Worm (Caenorhabditis elegans): Measurements from ENCODE around the gene srxa-11.

srxa-11 gene

DNA sequence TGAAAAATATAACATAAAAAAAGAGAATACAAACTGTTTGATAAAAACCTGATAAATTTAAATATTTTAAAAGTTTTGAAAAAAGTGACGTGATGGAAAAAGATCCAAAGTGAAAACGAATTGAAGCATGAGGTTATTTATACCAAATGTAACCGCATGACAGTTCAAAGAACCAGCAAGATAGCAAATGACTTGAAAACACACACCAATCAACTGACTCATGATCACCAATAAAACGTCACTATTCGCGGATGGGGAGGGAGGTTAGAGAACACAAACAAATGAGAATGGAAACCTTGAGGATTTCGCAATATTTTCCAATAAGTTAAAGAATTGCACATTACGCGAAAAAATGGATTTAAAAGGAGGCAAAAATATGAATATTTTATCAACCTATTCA, 14.6 kb upstream of the srxa-11 start, which contains the start of gene C06B3.7:
Gene C06B3.7, plus strand, starts transcription at position 287 of the 400 bp plus-strand sequence.
- TF ChIP-seq F23B12.7 (tag; optimal IDR thresholded peaks at IDR 0.05; ENCODE audit: insufficient read depth) = peak; percentile 14
- peak; percentile 71 for TF ChIP-seq lin-40 (tag; optimal IDR thresholded peaks at IDR 0.05)
- peak; percentile 91 for TF ChIP-seq pha-4 (tag; optimal IDR thresholded peaks at IDR 0.05)
- TF ChIP-seq unc-62 (GFP tag; optimal IDR thresholded peaks at IDR 0.05) = peak; percentile 62
- TF ChIP-seq nfyb-1 (GFP tag; IDR thresholded peaks at IDR 0.05) = peak; percentile 46; the same call in 1 of the 2 replicates
- no peak for TF ChIP-seq unc-130 (GFP tag; optimal IDR thresholded peaks at IDR 0.05)
- TF ChIP-seq let-526 (GFP tag; IDR thresholded peaks at IDR 0.05) = peak; percentile 81
- TF ChIP-seq repo-1 (tag; optimal IDR thresholded peaks at IDR 0.05) = no peak
- TF ChIP-seq K11D2.4 (GFP tag; IDR thresholded peaks at IDR 0.05) = peak; percentile 45; the same call in 1 of the 2 replicates
- peak; percentile 37; the same call in 1 of the 2 replicates for TF ChIP-seq egl-44 (GFP tag; IDR thresholded peaks at IDR 0.05)
- TF ChIP-seq nhr-90 (tag; optimal IDR thresholded peaks at IDR 0.05) = no peak
- TF ChIP-seq nhr-27 (tag; optimal IDR thresholded peaks at IDR 0.05) = no peak
- TF ChIP-seq tbp1 (GFP tag; optimal IDR thresholded peaks at IDR 0.05) = peak; percentile 55
- peak; percentile 83 for TF ChIP-seq nhr-80 (tag; optimal IDR thresholded peaks at IDR 0.05)
- no peak for TF ChIP-seq akir-1 (GFP tag; optimal IDR thresholded peaks at IDR 0.05)
- TF ChIP-seq somi-1 (GFP tag; optimal IDR thresholded peaks at IDR 0.05) = peak; percentile 53
- no peak for TF ChIP-seq B0019.2 (GFP tag; conservative IDR thresholded peaks at IDR 0.05)
- no peak for TF ChIP-seq rpc-1 (optimal IDR thresholded peaks at IDR 0.05)
- no peak for TF ChIP-seq rpc-1 (tag; optimal IDR thresholded peaks at IDR 0.05)
- TF ChIP-seq attf-5 (GFP tag; optimal IDR thresholded peaks at IDR 0.05) = peak; percentile 72
- no peak for TF ChIP-seq snpc-4 (GFP tag; optimal IDR thresholded peaks at IDR 0.05)
- peak in 2 of 4 experiments; percentile 1 to 51 for TF ChIP-seq snpc-4 (tag; optimal IDR thresholded peaks at IDR 0.05)
- peak; percentile 59 for TF ChIP-seq tlf-1 (GFP tag; optimal IDR thresholded peaks at IDR 0.05)
- peak; percentile 96 for TF ChIP-seq atf-7 (tag; optimal IDR thresholded peaks at IDR 0.05)
- peak; percentile 65 for TF ChIP-seq K12H6.12 (tag; optimal IDR thresholded peaks at IDR 0.05)
- TF ChIP-seq lir-1 (GFP tag; conservative IDR thresholded peaks at IDR 0.05) = peak; percentile 34; the same call in 1 of the 2 replicates
- TF ChIP-seq let-607 (tag; optimal IDR thresholded peaks at IDR 0.05) = peak in 1 of 2 experiments; percentile 47
- TF ChIP-seq madf-3 (GFP tag; IDR thresholded peaks at IDR 0.05) = 0 out of 2 replicates have a peak, but pooled peaks have one; percentile 2
- peak; percentile 17 for TF ChIP-seq ZK185.1 (tag; optimal IDR thresholded peaks at IDR 0.05; ENCODE audit: poor library complexity, severe bottlenecking)
- TF ChIP-seq rcor-1 (GFP tag; IDR thresholded peaks at IDR 0.05) = 0 out of 2 replicates have a peak, but pooled peaks have one; percentile 8
- TF ChIP-seq ceh-27 (GFP tag; optimal IDR thresholded peaks at IDR 0.05) = peak; percentile 4
- peak; percentile 98 for TF ChIP-seq cebp-1 (GFP tag; IDR thresholded peaks at IDR 0.05)
- peak; percentile 99 for TF ChIP-seq cebp-1 (tag; optimal IDR thresholded peaks at IDR 0.05)
- TF ChIP-seq ztf-18 (tag; optimal IDR thresholded peaks at IDR 0.05) = no peak
- TF ChIP-seq madf-10 (tag; optimal IDR thresholded peaks at IDR 0.05) = peak; percentile 72
- 0 out of 2 replicates have a peak, but pooled peaks have one; percentile 27 for TF ChIP-seq mcd-1 (GFP tag; IDR thresholded peaks at IDR 0.05)

DNA sequence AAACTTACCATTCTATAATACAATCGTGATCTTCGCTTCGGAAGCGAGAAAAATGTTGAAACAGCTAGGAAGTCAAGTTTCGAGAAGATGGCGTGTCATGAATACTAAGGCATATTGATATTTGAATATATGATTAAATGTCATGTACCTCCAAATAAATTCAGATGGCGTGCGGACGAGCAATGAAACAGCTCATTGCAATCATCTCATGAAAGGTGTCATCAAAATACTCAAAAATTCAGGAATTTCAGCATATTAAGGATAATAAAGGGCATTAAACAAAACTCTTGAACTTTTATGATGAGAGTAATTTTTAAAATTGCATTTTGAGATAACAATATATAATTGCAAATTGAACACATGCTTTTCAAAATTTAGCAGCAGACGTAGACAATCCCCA, 8.6 kb upstream of the srxa-11 start, which contains the start of gene gcy-32:
Gene gcy-32, minus strand, starts transcription at position 101 of the 400 bp plus-strand sequence.
- TF ChIP-seq madf-10 (tag; optimal IDR thresholded peaks at IDR 0.05) (no peak), ztf-28 (GFP tag; IDR thresholded peaks at IDR 0.05) (no peak), ceh-40 (GFP tag; IDR thresholded peaks at IDR 0.05) (no peak), nhr-80 (tag; optimal IDR thresholded peaks at IDR 0.05) (no peak), ccch-3 (GFP tag; optimal IDR thresholded peaks at IDR 0.05) (no peak), aptf-3 (GFP tag; IDR thresholded peaks at IDR 0.05) (no peak), ztf-26 (tag; optimal IDR thresholded peaks at IDR 0.05) (no peak)
